Fruit fly (Drosophila melanogaster) whole organism, prepupa: ENCODE data around the gene CG34301.

Source experiments
- Blimp-1 ChIP-seq: fragments of 200-800 bp; sonication (Bioruptor generic); optimal IDR thresholded peaks from 3 replicates; lab custom pipeline; 2017; ENCODE audit warnings: missing biosample characterization, missing genetic modification characterization, mild to moderate bottlenecking, moderate library complexity, missing genetic modification reagents
- CG3919 ChIP-seq: fragments of 200-800 bp; sonication (Bioruptor generic); optimal IDR thresholded peaks from 3 replicates; lab custom pipeline; 2016; ENCODE audit warnings: missing biosample characterization, missing genetic modification characterization
- CG7368 ChIP-seq: fragments of 200-800 bp; sonication (Bioruptor generic); optimal IDR thresholded peaks from 3 replicates; lab custom pipeline; 2016; ENCODE audit warnings: missing biosample characterization, missing genetic modification characterization
- Lpt ChIP-seq: fragments of 200-800 bp; sonication (Bioruptor generic); optimal IDR thresholded peaks from 3 replicates; lab custom pipeline; 2016; ENCODE audit warnings: missing biosample characterization, missing genetic modification characterization
- ss ChIP-seq, 2 experiments: fragments of 200-800 bp; sonication (Bioruptor generic); optimal IDR thresholded peaks; 2 replicates in 1 of 2; 3 replicates in 1 of 2; lab custom pipeline; 2017 to 2018; ENCODE audit warnings: mild to moderate bottlenecking in 2 of 2, missing biosample characterization in 2 of 2, missing genetic modification characterization in 2 of 2, moderate library complexity in 1 of 2

dm6 chr3R:8808518-8808921 is 35.3 kb downstream of the CG34301 start:
- peak; percentile 47 for TF ChIP-seq CG3919 (GFP tag; lab: Kevin White, UChicago)
- TF ChIP-seq CG7368 (GFP tag; lab: Kevin White, UChicago) = peak; percentile 28
- no peak for TF ChIP-seq Lpt
- TF ChIP-seq ss (GFP tag; optimal IDR thresholded peaks at IDR 0.05; lab: Kevin White, UChicago) = peak; percentile 13 to 65
- TF ChIP-seq Blimp-1 (GFP tag; lab: Kevin White, UChicago) = no peak
